Worm (Caenorhabditis elegans) whole organism, L2 larva: ENCODE data around the gene C55A6.10.
"Not testable (repeated sequence)": the region's sequence is repeated elsewhere in the genome, so short reads cannot be mapped to it uniquely, and the experiment has no call there.

Source experiments
- C34F6.9 ChIP-seq: fragments of 150-350 bp; optimal IDR thresholded peaks from 2 replicates; lab custom pipeline; 2014; ENCODE audit warnings: missing biosample characterization, missing genetic modification characterization
- F13H6.1 ChIP-seq: sonication (generic microtip); optimal IDR thresholded peaks from 2 replicates; lab custom pipeline; 2016; ENCODE audit warnings: missing genetic modification characterization, missing compliant biosample characterization
- Y55F3AM.14 ChIP-seq: fragments of 200-800 bp; sonication (Bioruptor generic); optimal IDR thresholded peaks from 2 replicates; lab custom pipeline; 2018; ENCODE audit warnings: mild to moderate bottlenecking, missing genetic modification characterization, missing compliant biosample characterization
- alr-1 ChIP-seq: fragments of 150-350 bp; optimal IDR thresholded peaks from 2 replicates; lab custom pipeline; 2014; ENCODE audit warnings: missing biosample characterization, missing genetic modification characterization
- ama-1 ChIP-seq: fragments of 150-350 bp; optimal IDR thresholded peaks from 2 replicates; lab custom pipeline; 2018; ENCODE audit warnings: inconsistent platforms
- blmp-1 ChIP-seq: sonication (generic microtip); optimal IDR thresholded peaks from 2 replicates; lab custom pipeline; 2017; ENCODE audit warnings: missing genetic modification characterization, mild to moderate bottlenecking, missing compliant biosample characterization, antibody characterized with exemption, moderate library complexity; ENCODE audit not compliant: insufficient read depth
- ceh-16 ChIP-seq: fragments of 150-350 bp; optimal IDR thresholded peaks from 2 replicates; lab custom pipeline; 2014; ENCODE audit warnings: missing biosample characterization, missing genetic modification characterization
- ceh-82 ChIP-seq: fragments of 150-350 bp; optimal IDR thresholded peaks from 2 replicates; lab custom pipeline; 2014; ENCODE audit warnings: missing biosample characterization, missing genetic modification characterization
- crh-2 ChIP-seq: sonication (generic microtip); optimal IDR thresholded peaks from 2 replicates; lab custom pipeline; 2017; ENCODE audit warnings: missing biosample characterization, missing genetic modification characterization
- dmd-4 ChIP-seq: sonication (generic microtip); optimal IDR thresholded peaks from 2 replicates; lab custom pipeline; 2017; ENCODE audit warnings: missing biosample characterization, missing genetic modification characterization
- elt-1 ChIP-seq: fragments of 150-350 bp; optimal IDR thresholded peaks from 2 replicates; lab custom pipeline; 2014; ENCODE audit warnings: missing biosample characterization, missing genetic modification characterization
- elt-3 ChIP-seq: sonication (generic microtip); optimal IDR thresholded peaks from 2 replicates; lab custom pipeline; 2017; ENCODE audit warnings: missing biosample characterization, missing genetic modification characterization
- fos-1 ChIP-seq: fragments of 150-350 bp; optimal IDR thresholded peaks from 2 replicates; lab custom pipeline; 2014; ENCODE audit warnings: missing biosample characterization, missing genetic modification characterization
- gmeb-1 ChIP-seq: fragments of 150-350 bp; optimal IDR thresholded peaks from 2 replicates; lab custom pipeline; 2014; ENCODE audit warnings: missing biosample characterization, missing genetic modification characterization
- lin-13 ChIP-seq: fragments of 150-350 bp; optimal IDR thresholded peaks from 2 replicates; lab custom pipeline; 2014; ENCODE audit warnings: missing biosample characterization, missing genetic modification reagents, missing genetic modification characterization
- lin-39 ChIP-seq: fragments of 150-350 bp; optimal IDR thresholded peaks from 2 replicates; lab custom pipeline; 2014; ENCODE audit warnings: missing biosample characterization, missing genetic modification reagents, missing genetic modification characterization
- lsy-2 ChIP-seq, 2 experiments: fragments of 150-350 bp in 1 of 2; sonication (generic microtip) in 1 of 2; optimal IDR thresholded peaks; 2 replicates each; lab custom pipeline; 2014 to 2017; ENCODE audit warnings: missing biosample characterization in 2 of 2, missing genetic modification characterization in 2 of 2
- mab-5 ChIP-seq: fragments of 150-350 bp; optimal IDR thresholded peaks from 2 replicates; lab custom pipeline; 2014; ENCODE audit warnings: missing biosample characterization, missing genetic modification characterization
- mdl-1 ChIP-seq, 2 experiments: fragments of 150-350 bp in 1 of 2; sonication (generic microtip) in 1 of 2; optimal IDR thresholded peaks; 2 replicates each; lab custom pipeline; 2017; ENCODE audit warnings: missing biosample characterization in 2 of 2, missing genetic modification characterization in 2 of 2
- nhr-10 ChIP-seq: sonication (generic microtip); optimal IDR thresholded peaks from 2 replicates; lab custom pipeline; 2017; ENCODE audit warnings: missing biosample characterization, missing genetic modification characterization
- nhr-11 ChIP-seq: fragments of 150-350 bp; optimal IDR thresholded peaks from 2 replicates; lab custom pipeline; 2014; ENCODE audit warnings: missing biosample characterization, missing genetic modification characterization
- nhr-12 ChIP-seq: fragments of 150-350 bp; optimal IDR thresholded peaks from 2 replicates; lab custom pipeline; 2014; ENCODE audit warnings: missing biosample characterization, missing genetic modification characterization
- nhr-129 ChIP-seq: fragments of 150-350 bp; optimal IDR thresholded peaks from 2 replicates; lab custom pipeline; 2014; ENCODE audit warnings: missing biosample characterization, missing genetic modification characterization
- nhr-21 ChIP-seq: fragments of 150-350 bp; optimal IDR thresholded peaks from 2 replicates; lab custom pipeline; 2014; ENCODE audit warnings: missing biosample characterization, missing genetic modification characterization
- nhr-25 ChIP-seq: fragments of 150-350 bp; sonication (generic microtip); optimal IDR thresholded peaks from 3 replicates; lab custom pipeline; 2014; ENCODE audit warnings: missing biosample characterization, missing genetic modification characterization
- nhr-6 ChIP-seq: fragments of 150-350 bp; optimal IDR thresholded peaks from 2 replicates; lab custom pipeline; 2014; ENCODE audit warnings: missing biosample characterization, missing genetic modification characterization
- nhr-77 ChIP-seq: fragments of 150-350 bp; optimal IDR thresholded peaks from 2 replicates; lab custom pipeline; 2014; ENCODE audit warnings: missing biosample characterization, missing genetic modification characterization
- peb-1 ChIP-seq: fragments of 150-350 bp; optimal IDR thresholded peaks from 2 replicates; lab custom pipeline; 2014; ENCODE audit warnings: missing biosample characterization, missing genetic modification characterization
- sem-4 ChIP-seq: fragments of 150-350 bp; optimal IDR thresholded peaks from 2 replicates; lab custom pipeline; 2014; ENCODE audit warnings: missing biosample characterization, missing genetic modification reagents, missing genetic modification characterization
- sma-3 ChIP-seq: sonication (generic microtip); optimal IDR thresholded peaks from 2 replicates; lab custom pipeline; 2016; ENCODE audit warnings: missing genetic modification reagents, missing genetic modification characterization, missing compliant biosample characterization
- sma-9 ChIP-seq, 2 experiments: fragments of 150-350 bp in 1 of 2; sonication (generic microtip) in 1 of 2; optimal IDR thresholded peaks; 2 replicates each; lab custom pipeline; 2014 to 2016; ENCODE audit warnings: missing genetic modification characterization in 2 of 2, mild to moderate bottlenecking in 1 of 2, missing biosample characterization in 1 of 2, missing compliant biosample characterization in 1 of 2, missing genetic modification reagents in 1 of 2, moderate library complexity in 1 of 2
- snpc-4 ChIP-seq: fragments of 150-350 bp; optimal IDR thresholded peaks from 2 replicates; lab custom pipeline; 2014; ENCODE audit warnings: missing biosample characterization, missing genetic modification characterization
- unc-55 ChIP-seq: fragments of 150-350 bp; sonication (generic microtip); optimal IDR thresholded peaks from 3 replicates; lab custom pipeline; 2014; ENCODE audit warnings: missing biosample characterization, missing genetic modification reagents, missing genetic modification characterization
- unc-62 ChIP-seq: fragments of 150-350 bp; optimal IDR thresholded peaks from 2 replicates; lab custom pipeline; 2014; ENCODE audit warnings: missing biosample characterization, missing genetic modification reagents, missing genetic modification characterization
- zag-1 ChIP-seq: fragments of 150-350 bp; optimal IDR thresholded peaks from 2 replicates; lab custom pipeline; 2014; ENCODE audit warnings: missing biosample characterization, missing genetic modification characterization
- ztf-11 ChIP-seq: sonication (generic microtip); optimal IDR thresholded peaks from 2 replicates; lab custom pipeline; 2017; ENCODE audit warnings: missing biosample characterization, missing genetic modification characterization
- ztf-4 ChIP-seq: fragments of 150-350 bp; optimal IDR thresholded peaks from 2 replicates; lab custom pipeline; 2014; ENCODE audit warnings: missing biosample characterization, missing genetic modification characterization

Gene C55A6.10

DNA sequence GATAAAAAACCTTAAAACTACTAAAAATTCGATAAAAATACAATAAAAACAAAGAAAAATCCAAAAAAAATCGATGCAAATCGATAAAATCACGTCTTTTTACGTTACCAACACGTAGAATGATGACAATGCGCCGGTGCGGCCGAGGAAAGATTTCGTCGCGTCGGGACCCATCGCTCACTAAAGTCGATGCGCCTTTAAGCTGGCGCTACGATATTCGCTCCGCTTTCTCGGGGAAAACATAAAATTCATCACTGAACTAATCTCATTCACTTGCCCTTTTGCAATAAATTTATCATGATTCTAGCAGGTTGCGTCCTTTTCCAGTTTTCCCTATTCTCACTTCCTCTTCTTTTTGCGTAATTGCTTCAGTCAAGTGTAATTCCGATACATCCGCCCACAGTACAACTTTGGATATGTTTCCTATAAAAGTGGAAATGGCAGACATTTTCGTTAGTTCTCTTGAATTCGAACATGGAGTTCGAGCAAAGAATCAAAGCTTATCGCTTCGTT lies 21.5 kb upstream of the C55A6.10 start, which contains the start of gene col-157:
Gene col-157 (plus strand): TSS at position 463 of the 513 bp plus-strand sequence.
- TF ChIP-seq Y55F3AM.14 (GFP tag; lab: Kevin White, UChicago); nhr-12 (tag; lab: Kevin White, UChicago); nhr-129: not testable (repeated sequence)

DNA sequence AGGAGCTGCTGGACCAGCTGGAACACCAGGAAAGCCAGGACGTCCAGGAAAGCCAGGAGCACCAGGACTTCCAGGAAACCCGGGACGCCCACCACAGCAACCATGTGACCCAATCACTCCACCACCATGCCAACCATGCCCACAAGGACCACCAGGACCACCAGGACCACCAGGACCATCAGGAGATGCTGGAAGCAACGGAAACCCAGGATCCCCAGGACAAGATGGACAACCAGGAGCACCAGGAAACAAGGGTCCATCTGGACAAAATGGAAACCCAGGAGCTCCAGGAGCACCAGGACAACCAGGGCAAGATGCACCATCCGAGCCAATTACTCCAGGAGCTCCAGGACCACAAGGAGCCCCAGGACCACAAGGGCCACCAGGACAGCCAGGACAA lies 20.7 kb upstream of the C55A6.10 start:
- TF ChIP-seq sem-4 (tag; lab: Kevin White, UChicago) (no peak), Y55F3AM.14 (GFP tag; lab: Kevin White, UChicago) (no peak), dmd-4 (tag; lab: Kevin White, UChicago) (no peak), sma-3 (GFP tag; lab: Kevin White, UChicago) (no peak), alr-1 (tag; lab: Kevin White, UChicago) (no peak), unc-55 (GFP tag; lab: Kevin White, UChicago) (no peak)

ce11 chrV:11485558-11485957 lies 19.6 kb upstream of the C55A6.10 start, which contains the start of gene srh-1:
Gene srh-1, plus strand, starts transcription at chrV:11485858.
- TF ChIP-seq ceh-82 (tag; lab: Kevin White, UChicago): no peak
- TF ChIP-seq C34F6.9 (tag; lab: Kevin White, UChicago): no peak
- TF ChIP-seq peb-1: no peak
- TF ChIP-seq lin-39: no peak
- no peak for TF ChIP-seq unc-62
- no peak for TF ChIP-seq crh-2 (tag; lab: Kevin White, UChicago)
- TF ChIP-seq sma-9 (GFP tag; optimal IDR thresholded peaks at IDR 0.05; lab: Kevin White, UChicago): no peak
- TF ChIP-seq sma-9 (tag; optimal IDR thresholded peaks at IDR 0.05; lab: Kevin White, UChicago): no peak
- TF ChIP-seq sem-4 (tag; lab: Kevin White, UChicago): no peak
- no peak for TF ChIP-seq zag-1 (tag; lab: Kevin White, UChicago)
- no peak for TF ChIP-seq ceh-16
- TF ChIP-seq blmp-1 (tag; lab: Kevin White, UChicago): no peak
- TF ChIP-seq nhr-25: no peak
- TF ChIP-seq lin-13 (GFP tag; lab: Kevin White, UChicago): no peak
- no peak for TF ChIP-seq ztf-11 (tag; lab: Kevin White, UChicago)
- no peak for TF ChIP-seq elt-1
- TF ChIP-seq ztf-4: no peak
- no peak for TF ChIP-seq snpc-4 (tag; lab: Kevin White, UChicago)
- TF ChIP-seq nhr-77 (tag; lab: Kevin White, UChicago): no peak
- no peak for TF ChIP-seq ama-1 (lab: Kevin White, UChicago)
- TF ChIP-seq mdl-1 (tag; optimal IDR thresholded peaks at IDR 0.05; lab: Kevin White, UChicago): no peak

ce11 chrV:11486680-11487079 lies 18.5 kb upstream of the C55A6.10 start, which contains the start of gene T11F9.10:
Gene T11F9.10, plus strand, starts transcription at chrV:11486980.
- TF ChIP-seq ceh-16 (no peak), nhr-11 (no peak), unc-62 (no peak), elt-3 (no peak), nhr-25 (no peak), snpc-4 (tag; lab: Kevin White, UChicago) (no peak), ztf-11 (tag; lab: Kevin White, UChicago) (no peak), nhr-129 (no peak), sma-3 (GFP tag; lab: Kevin White, UChicago) (no peak), ceh-82 (tag; lab: Kevin White, UChicago) (no peak), lsy-2 (tag; optimal IDR thresholded peaks at IDR 0.05; lab: Kevin White, UChicago) (no peak)
- TF ChIP-seq, all 48 proteins: peak for 0

DNA sequence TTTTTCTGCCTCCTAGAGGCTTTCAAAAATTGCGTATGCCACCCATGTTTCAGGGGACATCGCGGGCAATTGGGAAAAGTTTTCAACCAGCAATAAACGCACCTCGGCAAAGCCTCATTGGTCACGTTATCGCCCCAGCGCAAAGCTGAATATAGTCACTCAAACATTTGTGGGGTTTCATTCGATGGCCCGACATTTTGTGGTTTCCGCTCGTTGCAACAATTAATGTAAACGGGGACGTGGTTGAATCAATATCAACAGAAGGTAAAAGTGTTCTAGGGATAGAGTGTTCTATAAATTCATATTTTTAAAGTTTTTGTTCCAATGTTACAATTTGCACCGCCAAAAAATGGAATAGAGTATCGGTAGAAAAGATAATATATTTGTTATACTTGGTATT lies 16.9 kb upstream of the C55A6.10 start:
- TF ChIP-seq ama-1 (lab: Kevin White, UChicago): no peak
- no peak for TF ChIP-seq fos-1 (tag; lab: Kevin White, UChicago)
- TF ChIP-seq elt-1: no peak

- TF ChIP-seq nhr-21 (tag; lab: Kevin White, UChicago) (no peak), nhr-77 (tag; lab: Kevin White, UChicago) (no peak), ceh-82 (tag; lab: Kevin White, UChicago) (no peak), unc-55 (GFP tag; lab: Kevin White, UChicago) (no peak), alr-1 (tag; lab: Kevin White, UChicago) (no peak), fos-1 (tag; lab: Kevin White, UChicago) (no peak), zag-1 (tag; lab: Kevin White, UChicago) (no peak), nhr-129 (no peak), dmd-4 (tag; lab: Kevin White, UChicago) (no peak), ztf-11 (tag; lab: Kevin White, UChicago) (no peak), F13H6.1 (no peak), nhr-10 (no peak), ztf-4 (no peak), elt-1 (no peak), ceh-16 (no peak), gmeb-1 (tag; lab: Kevin White, UChicago) (no peak), nhr-6 (tag; lab: Kevin White, UChicago) (no peak), Y55F3AM.14 (GFP tag; lab: Kevin White, UChicago) (no peak), mab-5 (no peak)
Measured at ce11 chrV:11490382-11490781, 14.8 kb upstream of the C55A6.10 start, which contains the start of gene dhs-19. Gene dhs-19, minus strand, starts transcription at chrV:11490482.
